Fruit fly (Drosophila melanogaster) whole organism, prepupa: Measurements from ENCODE around the gene CG14717.

Experiments used
- CG10669 ChIP-seq: fragments of 200-800 bp; sonication (Bioruptor generic); optimal IDR thresholded peaks from 3 replicates; lab custom pipeline; 2018; ENCODE audit warnings: missing biosample characterization, mild to moderate bottlenecking, missing genetic modification characterization, moderate library complexity
- CG11294 ChIP-seq: fragments of 200-800 bp; sonication (Bioruptor generic); IDR thresholded peaks from 2 replicates; pipeline ENCODE4 v1.3.6; 2022; ENCODE audit warnings: missing biosample characterization, missing genetic modification characterization
- CG11762 ChIP-seq: fragments of 200-800 bp; sonication (Bioruptor generic); optimal IDR thresholded peaks from 3 replicates; lab custom pipeline; 2016; ENCODE audit warnings: missing biosample characterization, missing genetic modification characterization; ENCODE audit not compliant: insufficient read depth
- CG15336 ChIP-seq: fragments of 200-800 bp; sonication (Bioruptor generic); IDR thresholded peaks from 2 replicates; pipeline ENCODE4 v1.3.6; 2022; ENCODE audit warnings: missing biosample characterization, missing genetic modification characterization
- CG1621 ChIP-seq: fragments of 200-800 bp; sonication (Bioruptor generic); optimal IDR thresholded peaks from 3 replicates; lab custom pipeline; 2018; ENCODE audit warnings: missing biosample characterization, mild to moderate bottlenecking, missing genetic modification characterization
- CG16779 ChIP-seq: fragments of 200-800 bp; sonication (Bioruptor generic); optimal IDR thresholded peaks from 3 replicates; lab custom pipeline; 2017; ENCODE audit warnings: missing biosample characterization, mild to moderate bottlenecking, missing genetic modification characterization
- CG3032 ChIP-seq: fragments of 200-800 bp; optimal IDR thresholded peaks from 2 replicates; lab custom pipeline; 2019; ENCODE audit warnings: missing biosample characterization, mild to moderate bottlenecking, missing genetic modification characterization, moderate library complexity
- CG31627 ChIP-seq: fragments of 200-800 bp; sonication (Bioruptor generic); optimal IDR thresholded peaks from 3 replicates; lab custom pipeline; 2016; ENCODE audit warnings: missing biosample characterization, missing genetic modification characterization
- CG3919 ChIP-seq: fragments of 200-800 bp; sonication (Bioruptor generic); optimal IDR thresholded peaks from 3 replicates; lab custom pipeline; 2016; ENCODE audit warnings: missing biosample characterization, missing genetic modification characterization
- CG4318 ChIP-seq: fragments of 200-800 bp; sonication (Bioruptor generic); optimal IDR thresholded peaks from 3 replicates; lab custom pipeline; 2017; ENCODE audit warnings: missing biosample characterization, mild to moderate bottlenecking, missing genetic modification characterization
- CG6276 ChIP-seq: fragments of 200-800 bp; sonication (Bioruptor generic); optimal IDR thresholded peaks from 2 replicates; lab custom pipeline; 2017; ENCODE audit warnings: missing biosample characterization, mild to moderate bottlenecking, missing genetic modification characterization
- CG6792 ChIP-seq: fragments of 200-800 bp; sonication (Bioruptor generic); optimal IDR thresholded peaks from 3 replicates; lab custom pipeline; 2016; ENCODE audit warnings: missing biosample characterization, missing genetic modification characterization
- CG6808 ChIP-seq: fragments of 200-800 bp; sonication (Bioruptor generic); optimal IDR thresholded peaks from 3 replicates; lab custom pipeline; 2017; ENCODE audit warnings: missing biosample characterization, missing genetic modification characterization, mild to moderate bottlenecking, moderate library complexity, missing genetic modification reagents
- CG8319 ChIP-seq: fragments of 200-800 bp; sonication (Bioruptor generic); optimal IDR thresholded peaks from 3 replicates; lab custom pipeline; 2016; ENCODE audit warnings: missing biosample characterization, missing genetic modification characterization
- CG8632 ChIP-seq: fragments of 200-800 bp; sonication (Bioruptor generic); optimal IDR thresholded peaks from 3 replicates; lab custom pipeline; 2016; ENCODE audit warnings: missing biosample characterization, missing genetic modification characterization
- Eip75B ChIP-seq: fragments of 200-800 bp; sonication (Bioruptor generic); optimal IDR thresholded peaks from 3 replicates; lab custom pipeline; 2016; ENCODE audit warnings: missing biosample characterization, missing genetic modification characterization
- Eip78C ChIP-seq: fragments of 200-800 bp; sonication (Bioruptor generic); peaks from one replicate; lab custom pipeline; 2016; ENCODE audit warnings: missing biosample characterization, missing genetic modification characterization
- Ets96B ChIP-seq: fragments of 200-800 bp; optimal IDR thresholded peaks from 2 replicates; lab custom pipeline; 2019; ENCODE audit warnings: missing biosample characterization, mild to moderate bottlenecking, missing genetic modification characterization, moderate library complexity
- Gug ChIP-seq: fragments of 200-800 bp; sonication (Bioruptor generic); IDR thresholded peaks from 2 replicates; pipeline ENCODE4 v1.3.6; 2022; ENCODE audit warnings: missing biosample characterization, missing genetic modification characterization
- Hr4 ChIP-seq: fragments of 200-800 bp; sonication (Bioruptor generic); optimal IDR thresholded peaks from 3 replicates; lab custom pipeline; 2016; ENCODE audit warnings: missing biosample characterization, missing genetic modification characterization
- Lpt ChIP-seq: fragments of 200-800 bp; sonication (Bioruptor generic); optimal IDR thresholded peaks from 3 replicates; lab custom pipeline; 2016; ENCODE audit warnings: missing biosample characterization, missing genetic modification characterization
- OdsH ChIP-seq: fragments of 200-800 bp; sonication (Bioruptor generic); optimal IDR thresholded peaks from 3 replicates; lab custom pipeline; 2016; ENCODE audit warnings: missing biosample characterization, missing genetic modification characterization
- Sox102F ChIP-seq: fragments of 200-800 bp; sonication (Bioruptor generic); optimal IDR thresholded peaks from 2 replicates; lab custom pipeline; 2016; ENCODE audit warnings: missing biosample characterization, mild to moderate bottlenecking, missing genetic modification characterization
- Sox15 ChIP-seq: fragments of 200-800 bp; sonication (Bioruptor generic); optimal IDR thresholded peaks from 3 replicates; lab custom pipeline; 2016; ENCODE audit warnings: missing biosample characterization, missing genetic modification characterization
- dsx ChIP-seq: fragments of 200-800 bp; optimal IDR thresholded peaks from 3 replicates; lab custom pipeline; 2019; ENCODE audit warnings: missing biosample characterization, mild to moderate bottlenecking, missing genetic modification characterization, moderate library complexity; ENCODE audit not compliant: poor library complexity, severe bottlenecking
- esn ChIP-seq: fragments of 200-800 bp; sonication (Bioruptor generic); optimal IDR thresholded peaks from 2 replicates; lab custom pipeline; 2016; ENCODE audit warnings: missing biosample characterization, mild to moderate bottlenecking, missing genetic modification characterization, moderate library complexity
- fkh ChIP-seq: fragments of 200-800 bp; sonication (Bioruptor generic); optimal IDR thresholded peaks from 3 replicates; lab custom pipeline; 2017; ENCODE audit warnings: missing biosample characterization, mild to moderate bottlenecking, missing genetic modification characterization, moderate library complexity
- net ChIP-seq: fragments of 200-800 bp; sonication (Bioruptor generic); optimal IDR thresholded peaks from 3 replicates; lab custom pipeline; 2016; ENCODE audit warnings: missing biosample characterization, missing genetic modification characterization
- salr ChIP-seq, 2 experiments: fragments of 200-800 bp; sonication (Bioruptor generic); optimal IDR thresholded peaks; 3 replicates each; lab custom pipeline; 2016 to 2018; ENCODE audit warnings: missing biosample characterization in 2 of 2, missing genetic modification characterization in 2 of 2, mild to moderate bottlenecking in 1 of 2
- spab ChIP-seq: fragments of 200-800 bp; sonication (Bioruptor generic); optimal IDR thresholded peaks from 2 replicates; lab custom pipeline; 2017; ENCODE audit warnings: missing biosample characterization, mild to moderate bottlenecking, missing genetic modification characterization, missing genetic modification reagents
- ss ChIP-seq, 2 experiments: fragments of 200-800 bp; sonication (Bioruptor generic); optimal IDR thresholded peaks; 2 replicates in 1 of 2; 3 replicates in 1 of 2; lab custom pipeline; 2017 to 2018; ENCODE audit warnings: mild to moderate bottlenecking in 2 of 2, missing biosample characterization in 2 of 2, missing genetic modification characterization in 2 of 2, moderate library complexity in 1 of 2
- svp ChIP-seq: fragments of 200-800 bp; sonication (Bioruptor generic); peaks from one replicate; lab custom pipeline; 2016; ENCODE audit warnings: missing biosample characterization, missing genetic modification characterization
- vri ChIP-seq: fragments of 200-800 bp; sonication (Bioruptor generic); optimal IDR thresholded peaks from 3 replicates; lab custom pipeline; 2016; ENCODE audit warnings: missing biosample characterization, mild to moderate bottlenecking, missing genetic modification characterization

Gene CG14717

dm6 chr3R:11690857-11691471 is 5.3 kb upstream of the CG14717 start:
- no peak for TF ChIP-seq OdsH
- TF ChIP-seq CG31627 (GFP tag; lab: Kevin White, UChicago) = no peak
- TF ChIP-seq Eip75B (GFP tag; lab: Kevin White, UChicago) = no peak
- no peak for TF ChIP-seq CG8632 (GFP tag; lab: Kevin White, UChicago)
- no peak for TF ChIP-seq Lpt (GFP tag; lab: Kevin White, UChicago)
- TF ChIP-seq vri (GFP tag; lab: Kevin White, UChicago) = peak; percentile 24
- no peak for TF ChIP-seq fkh (GFP tag; lab: Kevin White, UChicago)
- no peak for TF ChIP-seq salr (GFP tag; optimal IDR thresholded peaks at IDR 0.05; lab: Kevin White, UChicago)
- TF ChIP-seq Eip78C (GFP tag; lab: Kevin White, UChicago) = peak; percentile 9
- TF ChIP-seq CG16779 (tag; lab: Kevin White, UChicago) = no peak
- TF ChIP-seq, all 60 proteins: peak for 2

dm6 chr3R:11691747-11692146 is 4.6 kb upstream of the CG14717 start, which contains the start of gene CG18765:
Gene CG18765, minus strand, starts transcription at chr3R:11691799.
- TF ChIP-seq net (no peak), dsx (GFP tag; lab: Kevin White, UChicago) (no peak), CG4318 (GFP tag; lab: Kevin White, UChicago) (no peak), fkh (GFP tag; lab: Kevin White, UChicago) (peak; percentile 10), Hr4 (GFP tag; lab: Kevin White, UChicago) (no peak), CG8632 (GFP tag; lab: Kevin White, UChicago) (no peak), CG8319 (GFP tag; lab: Kevin White, UChicago) (no peak), esn (no peak)

- no peak for TF ChIP-seq CG6808
- TF ChIP-seq dsx (GFP tag; lab: Kevin White, UChicago) = no peak
- TF ChIP-seq CG11762 (GFP tag; lab: Kevin White, UChicago) = no peak
- no peak for TF ChIP-seq spab (GFP tag; lab: Kevin White, UChicago)
- TF ChIP-seq Sox102F (GFP tag; lab: Kevin White, UChicago) = no peak
- TF ChIP-seq Sox15 (GFP tag; lab: Kevin White, UChicago) = no peak
- TF ChIP-seq CG15336 (GFP tag; lab: Robert Waterston, UW) = no peak
- TF ChIP-seq svp (GFP tag; lab: Kevin White, UChicago) = no peak
- no peak for TF ChIP-seq CG6276
- TF ChIP-seq fkh (GFP tag; lab: Kevin White, UChicago) = no peak
- TF ChIP-seq Eip75B (GFP tag; lab: Kevin White, UChicago) = no peak
- TF ChIP-seq CG3032 (tag; lab: Kevin White, UChicago) = no peak
- no peak for TF ChIP-seq CG6792 (GFP tag; lab: Kevin White, UChicago)
- no peak for TF ChIP-seq net
Observed at dm6 chr3R:11692504-11692903, 3.8 kb upstream of the CG14717 start.

- TF ChIP-seq ss (GFP tag; optimal IDR thresholded peaks at IDR 0.05; lab: Kevin White, UChicago) (no peak), Ets96B (tag; lab: Kevin White, UChicago) (no peak), CG10669 (GFP tag; lab: Kevin White, UChicago) (peak; percentile 75), CG15336 (GFP tag; lab: Robert Waterston, UW) (no peak), Eip78C (GFP tag; lab: Kevin White, UChicago) (peak; percentile 77), salr (GFP tag; optimal IDR thresholded peaks at IDR 0.05; lab: Kevin White, UChicago) (no peak), CG3919 (GFP tag; lab: Kevin White, UChicago) (no peak), Gug (GFP tag; lab: Robert Waterston, UW) (no peak), spab (GFP tag; lab: Kevin White, UChicago) (no peak), CG11294 (0 out of 2 replicates have a peak, but pooled peaks have one; percentile 5), CG1621 (tag; lab: Kevin White, UChicago) (no peak)
- TF ChIP-seq, all 60 proteins: peak for 3
Observed at dm6 chr3R:11694311-11695305, 1.7 kb upstream of the CG14717 start, which contains the start of gene Fer3. Gene Fer3, minus strand, starts transcription at chr3R:11694311.
